Fruit fly (Drosophila melanogaster): Measurements from ENCODE around the gene Wdr24.

Wdr24 gene

DNA sequence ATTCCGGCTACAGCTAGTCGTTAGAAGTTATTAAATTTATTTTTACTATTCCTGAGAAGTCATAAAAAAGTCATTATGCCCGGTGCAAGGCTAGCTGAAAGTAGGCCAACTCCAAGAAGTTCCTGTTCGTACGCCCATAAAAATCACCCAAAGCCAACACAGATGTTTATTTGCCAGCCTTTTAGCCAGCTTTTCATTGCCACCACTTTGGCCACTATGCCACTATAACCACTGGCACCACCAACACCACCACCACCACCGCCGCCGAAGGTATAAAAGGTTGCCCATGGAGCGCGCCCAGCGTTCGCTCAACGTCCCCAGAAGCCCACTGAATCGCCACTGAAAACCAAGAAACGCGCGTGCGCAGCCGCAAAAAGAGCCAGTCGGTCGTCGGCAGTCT lies 26.5 kb downstream of the Wdr24 start, which contains the start of gene CG15506:
CG15506 (plus strand) TSS at position 301 of the 400 bp plus-strand sequence.
- peak; percentile 24; the same call in 1 of the 3 replicates for TF ChIP-seq ken (GFP tag; IDR thresholded peaks at IDR 0.05)
- TF ChIP-seq ci (GFP tag; IDR thresholded peaks at IDR 0.05), result peak; percentile 18; the same call in 1 of the 3 replicates
- TF ChIP-seq CG31441 (GFP tag; IDR thresholded peaks at IDR 0.05), result no peak

DNA sequence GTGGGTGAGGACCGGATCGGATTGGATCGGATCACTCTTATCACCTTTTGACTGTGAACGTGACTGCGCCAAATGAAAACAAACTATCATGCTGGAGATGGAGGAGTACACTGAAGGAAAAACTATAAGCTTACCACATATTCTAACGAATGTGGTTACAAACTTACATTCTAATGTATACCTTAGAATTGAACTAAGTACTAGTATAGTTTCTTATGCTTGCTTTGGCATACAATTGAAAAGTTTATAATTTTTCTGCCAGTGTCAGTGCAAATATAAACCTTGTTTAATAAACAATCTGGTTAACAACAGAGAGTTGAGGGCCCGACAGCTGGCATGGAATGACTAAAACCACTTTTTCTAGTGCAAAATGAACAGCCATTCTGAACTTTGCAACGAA lies 27.4 kb downstream of the Wdr24 start:
- TF ChIP-seq otp (GFP tag; IDR thresholded peaks at IDR 0.05) (0 out of 3 replicates have a peak, but pooled peaks have one; percentile 47), CG17328 (GFP tag; IDR thresholded peaks at IDR 0.05) (no peak), sr (GFP tag; IDR thresholded peaks at IDR 0.05) (no peak), Xbp1 (GFP tag; optimal IDR thresholded peaks at IDR 0.05) (peak; percentile 29), CrebB (tag; optimal IDR thresholded peaks at IDR 0.05) (no peak), lmd (GFP tag; IDR thresholded peaks at IDR 0.05) (peak; percentile 38; the same call in 1 of the 2 replicates), CG7357 (GFP tag; IDR thresholded peaks at IDR 0.05) (0 out of 3 replicates have a peak, but pooled peaks have one; percentile 17), Mrtf (GFP tag; IDR thresholded peaks at IDR 0.05) (no peak), CG6689 (GFP tag; IDR thresholded peaks at IDR 0.05) (0 out of 2 replicates have a peak, but pooled peaks have one; percentile 22), cwo (GFP tag; optimal IDR thresholded peaks at IDR 0.05) (peak; percentile 24), trh (GFP tag; optimal IDR thresholded peaks at IDR 0.05) (no peak), chm (GFP tag; IDR thresholded peaks at IDR 0.05) (no peak), dysf (GFP tag; IDR thresholded peaks at IDR 0.05) (peak; percentile 30; the same call in 1 of the 3 replicates), esg (GFP tag; conservative IDR thresholded peaks at IDR 0.05) (peak; percentile 43), onecut (GFP tag; IDR thresholded peaks at IDR 0.05) (peak; percentile 9; the same call in 1 of the 2 replicates), CG1024 (GFP tag; IDR thresholded peaks at IDR 0.05) (peak; percentile 41; the same call in 1 of the 2 replicates), jing (GFP tag; optimal IDR thresholded peaks at IDR 0.05) (peak; percentile 41), sens (GFP tag) (peak; percentile 69), schlank (tag; optimal IDR thresholded peaks at IDR 0.05) (no peak), CG12071 (GFP tag; optimal IDR thresholded peaks at IDR 0.05) (no peak), CG2120 (GFP tag; optimal IDR thresholded peaks at IDR 0.05) (peak; percentile 10), ind (GFP tag; optimal IDR thresholded peaks at IDR 0.05) (peak; percentile 36), Hr39 (optimal IDR thresholded peaks at IDR 0.05) (no peak), CG14441 (GFP tag; IDR thresholded peaks at IDR 0.05) (no peak), nmo (GFP tag; optimal IDR thresholded peaks at IDR 0.05) (peak; percentile 25), fd3F (GFP tag; optimal IDR thresholded peaks at IDR 0.05) (no peak), fd96Cb (tag; optimal IDR thresholded peaks at IDR 0.05) (peak; percentile 45), vvl (GFP tag; IDR thresholded peaks at IDR 0.05) (peak; percentile 51), CG10654 (GFP tag; optimal IDR thresholded peaks at IDR 0.05) (peak; percentile 11), CG11504 (tag; optimal IDR thresholded peaks at IDR 0.05) (peak; percentile 55), CG13424 (tag; optimal IDR thresholded peaks at IDR 0.05) (peak; percentile 22), Blimp-1 (GFP tag; optimal IDR thresholded peaks at IDR 0.05) (peak; percentile 43), Doc3 (GFP tag; IDR thresholded peaks at IDR 0.05; ENCODE audit: partially characterized antibody) (no peak), CG2678 (tag; optimal IDR thresholded peaks at IDR 0.05) (peak; percentile 13), prd (optimal IDR thresholded peaks at IDR 0.05) (no peak), prd (GFP tag; IDR thresholded peaks at IDR 0.05) (peak; percentile 31; the same call in 1 of the 3 replicates), maf-S (GFP tag; optimal IDR thresholded peaks at IDR 0.05) (peak; percentile 4), CG12942 (GFP tag; optimal IDR thresholded peaks at IDR 0.05) (peak; percentile 14), ham (GFP tag; IDR thresholded peaks at IDR 0.05) (no peak), wor (GFP tag; IDR thresholded peaks at IDR 0.05) (no peak), croc (GFP tag; conservative IDR thresholded peaks at IDR 0.05) (peak; percentile 21; the same call in 1 of the 3 replicates), so (GFP tag; IDR thresholded peaks at IDR 0.05) (peak; percentile 24; the same call in 1 of the 3 replicates), ap (GFP tag; IDR thresholded peaks at IDR 0.05) (no peak), H15 (GFP tag; IDR thresholded peaks at IDR 0.05) (0 out of 3 replicates have a peak, but pooled peaks have one; percentile 16), grau (tag; optimal IDR thresholded peaks at IDR 0.05) (peak; percentile 34), pb (GFP tag; optimal IDR thresholded peaks at IDR 0.05) (no peak), CG17361 (GFP tag; IDR thresholded peaks at IDR 0.05) (0 out of 3 replicates have a peak, but pooled peaks have one; percentile 16)
